Worm (Caenorhabditis elegans) whole organism, midembryonic: ENCODE results near the gene F43G6.16.

ENCODE experiments used
- T22C8.4 ChIP-seq: fragments of 200-800 bp; sonication (Bioruptor generic); IDR thresholded peaks from 2 replicates; pipeline ENCODE4 v1.3.6; 2022; ENCODE audit warnings: missing genetic modification characterization, missing compliant biosample characterization
- cog-1 ChIP-seq: sonication (generic microtip); optimal IDR thresholded peaks from 2 replicates; lab custom pipeline; 2016; ENCODE audit warnings: missing genetic modification characterization, missing compliant biosample characterization
- flt-1 ChIP-seq: fragments of 200-800 bp; sonication (Bioruptor generic); IDR thresholded peaks from 2 replicates; pipeline ENCODE4 v1.3.6; 2022; ENCODE audit warnings: missing genetic modification characterization, missing compliant biosample characterization
- klf-2 ChIP-seq: fragments of 200-800 bp; sonication (Bioruptor generic); conservative IDR thresholded peaks from 2 replicates; pipeline ENCODE4 v1.3.6; 2022; ENCODE audit warnings: missing genetic modification reagents, missing genetic modification characterization, missing compliant biosample characterization
- med-1 ChIP-seq: sonication (generic microtip); optimal IDR thresholded peaks from 2 replicates; lab custom pipeline; 2017; ENCODE audit warnings: missing genetic modification characterization, mild to moderate bottlenecking, missing compliant biosample characterization, antibody characterized with exemption, missing genetic modification reagents; ENCODE audit not compliant: insufficient read depth
- ref-1 ChIP-seq: fragments of 200-800 bp; sonication (Bioruptor generic); conservative IDR thresholded peaks from 2 replicates; pipeline ENCODE4 v1.3.6; 2022; ENCODE audit warnings: missing genetic modification reagents, missing genetic modification characterization, missing compliant biosample characterization
- tab-1 ChIP-seq: fragments of 200-800 bp; sonication (Bioruptor generic); IDR thresholded peaks from 2 replicates; pipeline ENCODE4 v1.3.6; 2022; ENCODE audit warnings: missing genetic modification characterization, missing compliant biosample characterization
- ztf-23 ChIP-seq: fragments of 200-800 bp; sonication (Bioruptor generic); IDR thresholded peaks from 2 replicates; pipeline ENCODE4 v1.3.6; 2022; ENCODE audit warnings: missing genetic modification reagents, missing genetic modification characterization, missing compliant biosample characterization
- ztf-29 ChIP-seq: fragments of 200-800 bp; sonication (Bioruptor generic); IDR thresholded peaks from 2 replicates; pipeline ENCODE4 v1.3.6; 2022; ENCODE audit warnings: missing genetic modification reagents, missing genetic modification characterization, missing compliant biosample characterization

F43G6.16 gene

DNA sequence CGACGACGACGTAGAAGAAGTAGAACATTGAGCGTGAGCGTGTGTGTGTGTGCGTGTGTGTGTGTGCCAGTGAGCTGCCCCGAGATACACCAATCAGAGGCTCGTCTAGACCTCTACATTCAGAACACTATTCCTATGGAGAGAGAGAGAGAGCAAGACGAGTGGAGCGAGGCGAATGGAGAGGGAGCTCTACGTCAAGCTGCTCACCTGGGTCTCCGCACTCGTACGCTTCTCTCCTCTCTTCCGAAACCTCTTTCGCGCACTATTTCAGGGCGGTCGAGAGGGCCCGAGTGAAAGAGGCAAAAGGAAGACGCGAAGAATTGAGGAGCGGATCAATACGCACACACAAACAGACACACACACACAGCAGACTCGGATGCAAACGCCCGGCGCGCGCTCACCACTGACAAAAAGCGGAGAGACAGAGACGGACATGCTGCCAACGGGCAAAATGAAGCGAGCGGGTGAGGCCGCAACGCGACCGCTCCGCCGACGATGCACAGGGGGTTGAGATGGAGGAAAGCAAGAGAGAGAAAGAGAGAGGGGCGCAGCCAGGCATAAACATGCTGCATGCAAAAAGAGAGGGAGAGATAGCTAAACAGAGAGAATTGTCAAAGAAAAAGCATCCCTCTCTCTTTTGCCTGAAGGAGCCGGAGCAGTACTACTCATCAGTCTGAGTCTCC, 32.8 kb downstream of the F43G6.16 start:
- TF ChIP-seq T22C8.4 (GFP tag; lab: Robert Waterston, UW) (peak; percentile 86), med-1 (GFP tag; lab: Kevin White, UChicago) (no peak), ref-1 (no peak), ztf-29 (no peak), ztf-23 (GFP tag; lab: Robert Waterston, UW) (peak; percentile 65; the same call in 1 of the 2 replicates), cog-1 (tag; lab: Kevin White, UChicago) (peak; percentile 93), klf-2 (no peak), flt-1 (GFP tag; lab: Robert Waterston, UW) (peak; percentile 61; the same call in 1 of the 2 replicates), tab-1 (GFP tag; lab: Robert Waterston, UW) (no peak)

DNA sequence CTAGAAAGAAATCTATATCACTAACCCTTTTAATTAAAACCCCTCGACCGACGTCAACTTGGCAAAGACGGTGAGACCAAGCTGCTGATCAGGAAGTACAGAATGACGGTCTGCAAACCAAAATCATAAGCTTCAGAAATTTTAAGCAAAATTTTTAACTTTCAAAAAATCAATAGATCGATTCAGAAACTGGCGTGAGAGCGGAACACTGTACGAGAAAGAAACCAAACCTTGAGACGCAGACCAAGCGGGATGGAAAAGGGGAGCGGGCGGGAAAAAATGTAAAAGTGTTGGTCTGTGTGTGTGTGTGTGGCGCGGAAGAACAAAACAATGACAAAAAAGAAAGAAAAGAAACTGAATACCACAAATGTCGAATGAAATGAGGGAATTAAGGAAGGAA, 33.9 kb downstream of the F43G6.16 start, which contains the start of the genes F44E5.17 and gpb-1:
Gene F44E5.17, minus strand, starts transcription at position 101 of the 400 bp plus-strand sequence.
Gene gpb-1, minus strand, starts transcription at position 118 of the 400 bp plus-strand sequence.
- TF ChIP-seq cog-1 (tag; lab: Kevin White, UChicago) = no peak
- TF ChIP-seq ztf-29 = no peak
- TF ChIP-seq ref-1 = no peak
- TF ChIP-seq T22C8.4 (GFP tag; lab: Robert Waterston, UW) = no peak
- TF ChIP-seq klf-2 = no peak
- no peak for TF ChIP-seq ztf-23 (GFP tag; lab: Robert Waterston, UW)
- no peak for TF ChIP-seq med-1 (GFP tag; lab: Kevin White, UChicago)
- TF ChIP-seq flt-1 (GFP tag; lab: Robert Waterston, UW) = no peak
- no peak for TF ChIP-seq tab-1 (GFP tag; lab: Robert Waterston, UW)

DNA sequence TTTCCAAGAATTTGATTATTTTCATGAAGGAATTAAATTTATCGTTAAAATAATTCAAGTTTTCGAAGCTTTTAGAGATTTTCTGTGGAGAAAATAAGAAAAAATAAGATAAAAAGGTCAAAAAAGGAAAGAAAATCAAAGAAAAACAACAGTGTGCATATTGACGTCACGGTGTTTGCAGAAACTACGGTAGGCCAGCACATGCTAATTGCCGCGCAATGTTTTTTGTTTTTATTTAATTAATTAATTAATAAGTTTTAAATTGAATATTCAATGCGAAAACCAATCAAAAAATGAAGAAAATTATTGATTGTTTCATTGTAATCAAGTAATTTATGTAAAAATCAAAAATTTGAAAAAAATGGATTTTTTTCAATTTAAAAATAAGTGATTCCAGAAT, 34.5 kb downstream of the F43G6.16 start:
- TF ChIP-seq flt-1 (GFP tag; lab: Robert Waterston, UW) (0 out of 2 replicates have a peak, but pooled peaks have one; percentile 8), ztf-23 (GFP tag; lab: Robert Waterston, UW) (no peak), cog-1 (tag; lab: Kevin White, UChicago) (no peak), ref-1 (no peak)

DNA sequence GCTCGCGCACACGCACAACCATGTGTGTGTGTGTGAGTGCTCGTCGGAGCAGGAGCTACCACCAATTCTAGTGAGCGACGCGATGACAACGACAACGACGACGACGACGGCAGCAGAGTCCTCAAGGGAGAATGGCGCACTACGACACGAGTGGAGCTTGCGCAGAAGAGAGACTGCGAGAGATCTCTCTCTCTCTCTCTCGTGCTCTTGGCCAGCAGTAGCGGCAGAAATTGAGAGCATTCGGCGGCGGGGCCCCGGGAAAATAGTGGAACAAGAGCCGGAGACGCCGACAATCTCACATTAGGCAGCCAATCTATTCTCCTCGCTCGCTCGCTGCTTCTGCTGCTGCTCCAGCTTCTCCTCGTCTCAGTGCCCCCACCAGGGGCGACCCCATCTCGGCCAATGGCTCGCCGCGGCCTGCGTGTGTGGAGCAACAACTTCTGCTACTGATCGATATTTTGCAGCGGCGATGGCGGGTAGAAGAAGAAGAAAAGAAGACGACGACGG, 35.6 kb downstream of the F43G6.16 start:
- TF ChIP-seq flt-1 (GFP tag; lab: Robert Waterston, UW) (peak; percentile 60; the same call in 1 of the 2 replicates), cog-1 (tag; lab: Kevin White, UChicago) (no peak), ref-1 (no peak), T22C8.4 (GFP tag; lab: Robert Waterston, UW) (peak; percentile 48; the same call in 1 of the 2 replicates), tab-1 (GFP tag; lab: Robert Waterston, UW) (peak; percentile 64; the same call in 1 of the 2 replicates), med-1 (GFP tag; lab: Kevin White, UChicago) (no peak), klf-2 (no peak), ztf-23 (GFP tag; lab: Robert Waterston, UW) (0 out of 2 replicates have a peak, but pooled peaks have one; percentile 37), ztf-29 (no peak)

DNA sequence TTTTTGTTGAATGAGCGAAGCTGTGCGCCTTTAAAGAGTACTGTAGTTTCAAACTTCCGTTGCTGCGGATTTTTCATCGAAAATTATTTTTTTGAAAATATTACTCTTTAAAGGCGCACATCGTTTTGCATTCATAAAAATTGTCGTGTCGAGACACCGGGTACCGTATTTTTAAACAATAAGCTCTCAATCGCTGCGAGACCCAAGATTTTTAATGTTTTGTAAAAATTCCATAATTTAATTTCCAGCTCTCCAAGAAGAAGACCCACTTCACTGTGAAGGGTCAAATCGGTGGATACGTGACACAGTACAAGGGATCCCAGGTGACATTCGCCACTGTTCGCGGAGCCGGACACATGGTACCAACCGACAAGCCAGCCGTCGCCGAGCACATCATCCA, 40.1 kb downstream of the F43G6.16 start:
- TF ChIP-seq ref-1 = no peak
- no peak for TF ChIP-seq flt-1 (GFP tag; lab: Robert Waterston, UW)
- TF ChIP-seq tab-1 (GFP tag; lab: Robert Waterston, UW) = no peak

DNA sequence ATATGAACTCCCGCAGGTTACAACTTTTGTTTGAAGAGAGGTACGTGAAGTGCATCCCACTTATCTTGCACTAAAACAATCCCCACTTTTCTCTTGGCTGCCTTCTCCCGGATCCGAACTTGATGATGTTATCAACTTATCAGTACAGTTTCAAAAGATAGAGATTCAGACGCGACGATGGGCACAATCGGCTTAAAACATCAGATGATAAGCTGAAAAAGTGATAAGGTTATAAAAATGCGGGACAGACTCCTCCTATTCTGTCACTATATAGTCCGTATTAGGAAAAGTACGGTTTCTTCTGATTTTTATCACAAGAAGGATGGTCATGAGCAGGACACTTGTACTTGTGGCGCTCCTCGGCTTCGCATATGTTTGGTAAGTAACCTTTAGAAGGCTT, 43.2 kb downstream of the F43G6.16 start, which contains the start of gene ctsa-1.2:
Gene ctsa-1.2, plus strand, starts transcription at position 160 of the 400 bp plus-strand sequence.
- TF ChIP-seq ztf-29 = no peak
- no peak for TF ChIP-seq ztf-23 (GFP tag; lab: Robert Waterston, UW)
- no peak for TF ChIP-seq klf-2
- no peak for TF ChIP-seq T22C8.4 (GFP tag; lab: Robert Waterston, UW)
- TF ChIP-seq med-1 (GFP tag; lab: Kevin White, UChicago) = no peak
- TF ChIP-seq tab-1 (GFP tag; lab: Robert Waterston, UW) = no peak
- TF ChIP-seq flt-1 (GFP tag; lab: Robert Waterston, UW) = no peak
- no peak for TF ChIP-seq ref-1
- no peak for TF ChIP-seq cog-1 (tag; lab: Kevin White, UChicago)

DNA sequence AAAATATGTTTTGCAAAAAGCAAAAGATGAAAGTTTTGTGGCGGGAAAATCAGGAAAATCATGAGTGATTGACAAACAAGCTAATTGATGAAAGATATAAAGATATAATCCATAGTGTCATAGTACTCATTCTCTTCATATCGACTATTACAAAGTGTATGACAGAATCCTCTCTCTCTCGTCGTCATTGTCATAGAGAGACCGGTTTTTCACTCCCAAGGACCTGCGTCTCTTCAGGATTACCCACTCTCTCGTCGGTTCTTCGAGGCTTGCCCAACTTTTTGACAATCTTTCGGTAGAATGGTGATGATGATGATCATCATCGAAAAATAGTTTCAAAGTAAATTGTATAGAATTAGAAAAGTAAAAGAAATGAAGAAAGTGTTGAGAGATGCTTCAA, 45.1 kb downstream of the F43G6.16 start:
- no peak for TF ChIP-seq cog-1 (tag; lab: Kevin White, UChicago)
- no peak for TF ChIP-seq med-1 (GFP tag; lab: Kevin White, UChicago)
- no peak for TF ChIP-seq ref-1
- TF ChIP-seq tab-1 (GFP tag; lab: Robert Waterston, UW) = no peak
- no peak for TF ChIP-seq ztf-29
- TF ChIP-seq T22C8.4 (GFP tag; lab: Robert Waterston, UW) = no peak
- no peak for TF ChIP-seq ztf-23 (GFP tag; lab: Robert Waterston, UW)
- TF ChIP-seq klf-2 = no peak
- no peak for TF ChIP-seq flt-1 (GFP tag; lab: Robert Waterston, UW)

DNA sequence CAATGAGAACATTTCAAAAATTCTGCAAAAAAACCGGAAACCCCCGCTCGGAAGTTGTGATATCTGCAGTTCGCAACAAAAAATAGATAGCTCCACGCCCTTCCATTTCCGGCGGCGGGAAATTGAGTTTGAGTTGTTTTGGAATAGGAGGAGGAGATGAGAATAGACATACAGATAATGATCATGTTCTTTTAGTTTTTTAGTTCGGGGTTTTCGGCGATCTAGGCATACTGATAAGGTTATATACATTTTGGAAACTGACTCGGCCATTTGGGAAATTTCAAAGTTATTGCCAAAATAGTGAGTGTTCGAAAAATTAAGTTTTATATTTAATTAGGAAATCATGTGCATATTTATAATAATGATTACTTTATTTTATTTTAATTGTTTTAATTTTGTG, 48.6 kb downstream of the F43G6.16 start:
- TF ChIP-seq tab-1 (GFP tag; lab: Robert Waterston, UW) (no peak), flt-1 (GFP tag; lab: Robert Waterston, UW) (no peak), ref-1 (no peak), med-1 (GFP tag; lab: Kevin White, UChicago) (no peak), T22C8.4 (GFP tag; lab: Robert Waterston, UW) (no peak), klf-2 (no peak), cog-1 (tag; lab: Kevin White, UChicago) (no peak)

DNA sequence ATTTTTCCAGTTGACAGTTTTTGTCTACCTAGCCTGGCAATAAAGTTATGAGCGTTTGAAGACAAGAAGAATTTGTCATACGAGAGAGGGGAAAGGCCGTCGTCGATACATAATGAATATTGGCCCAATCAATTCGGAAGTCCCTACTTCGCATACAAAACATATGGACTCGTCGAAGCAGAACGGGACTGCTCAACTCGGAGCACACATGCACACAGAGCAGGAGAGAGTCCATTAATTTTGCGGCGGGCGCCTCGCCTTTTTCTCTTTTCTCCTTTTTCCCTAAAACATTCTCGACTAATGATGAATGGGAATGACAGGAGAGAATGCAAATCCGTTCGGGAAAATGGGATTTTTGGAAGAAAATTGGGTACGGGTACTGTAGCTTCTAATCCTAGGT, 49.9 kb downstream of the F43G6.16 start, which contains the start of gene F13D12.8:
Gene F13D12.8, minus strand, starts transcription at position 82 of the 400 bp plus-strand sequence.
- no peak for TF ChIP-seq flt-1 (GFP tag; lab: Robert Waterston, UW)
- TF ChIP-seq T22C8.4 (GFP tag; lab: Robert Waterston, UW) = no peak
- no peak for TF ChIP-seq ref-1
